Worm (Caenorhabditis elegans) whole organism, late embryonic: ENCODE measurements around the gene Y55F3C.10.

ENCODE experiments used
- C08G9.2 ChIP-seq: sonication (generic microtip); optimal IDR thresholded peaks from 2 replicates; lab custom pipeline; 2016; ENCODE audit warnings: mild to moderate bottlenecking, missing genetic modification characterization, moderate library complexity, missing compliant biosample characterization
- C38D4.7 ChIP-seq: fragments of 200-800 bp; sonication (Bioruptor generic); optimal IDR thresholded peaks from 2 replicates; lab custom pipeline; 2018; ENCODE audit warnings: mild to moderate bottlenecking, missing genetic modification characterization, moderate library complexity, missing compliant biosample characterization
- F13H6.1 ChIP-seq: sonication (generic microtip); optimal IDR thresholded peaks from 2 replicates; lab custom pipeline; 2016; ENCODE audit warnings: missing genetic modification characterization, missing compliant biosample characterization
- ahr-1 ChIP-seq: sonication (generic microtip); optimal IDR thresholded peaks from 2 replicates; lab custom pipeline; 2016; ENCODE audit warnings: missing genetic modification characterization, missing compliant biosample characterization
- ama-1 ChIP-seq: fragments of 150-350 bp; optimal IDR thresholded peaks from 2 replicates; lab custom pipeline; 2014
- ceh-19 ChIP-seq: fragments of 200-800 bp; sonication (Bioruptor generic); optimal IDR thresholded peaks from 2 replicates; lab custom pipeline; 2018; ENCODE audit warnings: mild to moderate bottlenecking, missing genetic modification characterization, missing compliant biosample characterization
- ceh-2 ChIP-seq: sonication (generic microtip); optimal IDR thresholded peaks from 2 replicates; lab custom pipeline; 2016; ENCODE audit warnings: missing genotype, missing genetic modification characterization, missing compliant biosample characterization
- ceh-22 ChIP-seq: sonication (generic microtip); optimal IDR thresholded peaks from 2 replicates; lab custom pipeline; 2017; ENCODE audit warnings: missing biosample characterization, missing genetic modification characterization
- ceh-24 ChIP-seq: sonication (generic microtip); optimal IDR thresholded peaks from 2 replicates; lab custom pipeline; 2016; ENCODE audit warnings: mild to moderate bottlenecking, missing genetic modification characterization, missing compliant biosample characterization
- ceh-30 ChIP-seq: fragments of 150-350 bp; optimal IDR thresholded peaks from 2 replicates; lab custom pipeline; 2014; ENCODE audit warnings: missing biosample characterization, missing genetic modification characterization
- ceh-34 ChIP-seq: sonication (generic microtip); optimal IDR thresholded peaks from 2 replicates; lab custom pipeline; 2016; ENCODE audit warnings: mild to moderate bottlenecking, missing genetic modification characterization, missing compliant biosample characterization
- che-1 ChIP-seq: sonication (generic microtip); optimal IDR thresholded peaks from 2 replicates; lab custom pipeline; 2016; ENCODE audit warnings: mild to moderate bottlenecking, missing genetic modification characterization, missing compliant biosample characterization
- dve-1 ChIP-seq: sonication (generic microtip); optimal IDR thresholded peaks from 2 replicates; lab custom pipeline; 2017; ENCODE audit warnings: antibody characterized with exemption, mild to moderate bottlenecking, missing genetic modification characterization, missing compliant biosample characterization
- elt-2 ChIP-seq: sonication (generic microtip); optimal IDR thresholded peaks from 2 replicates; lab custom pipeline; 2016; ENCODE audit warnings: missing genetic modification reagents, missing genetic modification characterization, missing compliant biosample characterization
- elt-4 ChIP-seq: sonication (generic microtip); optimal IDR thresholded peaks from 2 replicates; lab custom pipeline; 2016; ENCODE audit warnings: missing genetic modification characterization, missing compliant biosample characterization
- ets-4 ChIP-seq: sonication (generic microtip); optimal IDR thresholded peaks from 2 replicates; lab custom pipeline; 2016; ENCODE audit warnings: missing genetic modification characterization, missing compliant biosample characterization
- fax-1 ChIP-seq: sonication (generic microtip); optimal IDR thresholded peaks from 2 replicates; lab custom pipeline; 2016; ENCODE audit warnings: missing genotype, missing genetic modification characterization, missing compliant biosample characterization
- gmeb-2 ChIP-seq: sonication (generic microtip); optimal IDR thresholded peaks from 2 replicates; lab custom pipeline; 2016; ENCODE audit warnings: missing genetic modification characterization, inconsistent platforms, missing compliant biosample characterization
- hlh-6 ChIP-seq: sonication (generic microtip); optimal IDR thresholded peaks from 2 replicates; lab custom pipeline; 2016; ENCODE audit warnings: missing genotype, missing genetic modification characterization, missing compliant biosample characterization
- lim-6 ChIP-seq: sonication (generic microtip); optimal IDR thresholded peaks from 2 replicates; lab custom pipeline; 2016; ENCODE audit warnings: missing genetic modification characterization, missing compliant biosample characterization
- lin-11 ChIP-seq: fragments of 200-800 bp; sonication (Bioruptor generic); optimal IDR thresholded peaks from 2 replicates; lab custom pipeline; 2018; ENCODE audit warnings: mild to moderate bottlenecking, missing genetic modification characterization, missing compliant biosample characterization
- madf-2 ChIP-seq: sonication (generic microtip); optimal IDR thresholded peaks from 2 replicates; lab custom pipeline; 2017; ENCODE audit warnings: missing genetic modification characterization, missing compliant biosample characterization
- mec-3 ChIP-seq: sonication (generic microtip); optimal IDR thresholded peaks from 2 replicates; lab custom pipeline; 2016; ENCODE audit warnings: borderline replicate concordance, missing genetic modification characterization, missing compliant biosample characterization
- nfya-1 ChIP-seq: sonication (generic microtip); optimal IDR thresholded peaks from 2 replicates; lab custom pipeline; 2017; ENCODE audit warnings: missing genetic modification characterization, mild to moderate bottlenecking, missing compliant biosample characterization, antibody characterized with exemption, moderate library complexity
- pat-9 ChIP-seq: fragments of 200-800 bp; sonication (Bioruptor generic); optimal IDR thresholded peaks from 2 replicates; lab custom pipeline; 2018; ENCODE audit warnings: mild to moderate bottlenecking, missing genetic modification characterization, moderate library complexity, missing compliant biosample characterization
- pha-4 ChIP-seq: fragments of 150-350 bp; optimal IDR thresholded peaks from 2 replicates; lab custom pipeline; 2018; ENCODE audit warnings: missing biosample characterization, missing genetic modification reagents, missing genetic modification characterization
- ref-2 ChIP-seq: sonication (generic microtip); optimal IDR thresholded peaks from 2 replicates; lab custom pipeline; 2016; ENCODE audit warnings: missing genetic modification characterization, missing compliant biosample characterization
- rnt-1 ChIP-seq: sonication (generic microtip); optimal IDR thresholded peaks from 2 replicates; lab custom pipeline; 2016; ENCODE audit warnings: missing genetic modification characterization, missing compliant biosample characterization
- tbx-7 ChIP-seq: sonication (generic microtip); optimal IDR thresholded peaks from 2 replicates; lab custom pipeline; 2016; ENCODE audit warnings: missing genotype, missing genetic modification characterization, missing compliant biosample characterization
- ttx-3 ChIP-seq: sonication (generic microtip); optimal IDR thresholded peaks from 2 replicates; lab custom pipeline; 2016; ENCODE audit warnings: missing genetic modification reagents, missing genetic modification characterization, missing compliant biosample characterization
- unc-3 ChIP-seq, 2 experiments: fragments of 200-800 bp in 1 of 2; sonication (Bioruptor generic) in 1 of 2; sonication (generic microtip) in 1 of 2; conservative IDR thresholded peaks in 1 of 2; optimal IDR thresholded peaks in 1 of 2; 2 replicates each; pipeline versions ENCODE4 v1.3.6 to Lab custom; 2016 to 2022; ENCODE audit warnings: missing compliant biosample characterization in 2 of 2, missing genetic modification characterization in 2 of 2, missing genetic modification reagents in 1 of 2
- unc-42 ChIP-seq: sonication (generic microtip); optimal IDR thresholded peaks from 2 replicates; lab custom pipeline; 2016; ENCODE audit warnings: missing genotype, missing genetic modification characterization, missing compliant biosample characterization
- unc-55 ChIP-seq: sonication (generic microtip); optimal IDR thresholded peaks from 2 replicates; lab custom pipeline; 2017; ENCODE audit warnings: missing biosample characterization, missing genetic modification reagents, missing genetic modification characterization
- zip-5 ChIP-seq: sonication (generic microtip); optimal IDR thresholded peaks from 2 replicates; lab custom pipeline; 2016; ENCODE audit warnings: missing genetic modification characterization, missing compliant biosample characterization

Gene Y55F3C.10

ce11 chrIV:762486-763376 is 43.5 kb upstream of the Y55F3C.10 start:
- TF ChIP-seq unc-3 (GFP tag; conservative IDR thresholded peaks at IDR 0.05; lab: Robert Waterston, UW) (no peak), unc-3 (tag; optimal IDR thresholded peaks at IDR 0.05; lab: Kevin White, UChicago) (no peak), ets-4 (tag; lab: Kevin White, UChicago) (no peak), ref-2 (no peak), C08G9.2 (no peak), dve-1 (tag; lab: Kevin White, UChicago) (no peak)
- TF ChIP-seq, all 69 proteins: peak for 0

- TF ChIP-seq ttx-3 (no peak), C38D4.7 (GFP tag; lab: Kevin White, UChicago) (no peak), ceh-34 (tag; lab: Kevin White, UChicago) (no peak), rnt-1 (tag; lab: Kevin White, UChicago) (no peak), che-1 (tag; lab: Kevin White, UChicago) (no peak), madf-2 (no peak), pha-4 (tag; lab: Kevin White, UChicago) (no peak), zip-5 (tag; lab: Kevin White, UChicago) (no peak), pat-9 (no peak), ceh-2 (tag; lab: Kevin White, UChicago) (no peak), fax-1 (tag; lab: Kevin White, UChicago) (no peak), nfya-1 (tag; lab: Kevin White, UChicago) (no peak), hlh-6 (tag; lab: Kevin White, UChicago) (no peak), ahr-1 (no peak)
Observed at ce11 chrIV:762016-762459, 42.8 kb upstream of the Y55F3C.10 start.

- TF ChIP-seq mec-3 (tag; lab: Kevin White, UChicago) (no peak), unc-42 (tag; lab: Kevin White, UChicago) (peak; percentile 39)
Observed at ce11 chrIV:760267-760666, 41.0 kb upstream of the Y55F3C.10 start, which contains the start of gene gst-40. gst-40 (plus strand) TSS chrIV:760502.

ce11 chrIV:757548-757947 is 38.3 kb upstream of the Y55F3C.10 start:
- TF ChIP-seq ceh-19 (GFP tag; lab: Kevin White, UChicago) (no peak), unc-3 (GFP tag; conservative IDR thresholded peaks at IDR 0.05; lab: Robert Waterston, UW) (no peak), unc-3 (tag; optimal IDR thresholded peaks at IDR 0.05; lab: Kevin White, UChicago) (no peak), C38D4.7 (GFP tag; lab: Kevin White, UChicago) (no peak), zip-5 (tag; lab: Kevin White, UChicago) (no peak), ceh-22 (tag; lab: Kevin White, UChicago) (no peak), fax-1 (tag; lab: Kevin White, UChicago) (no peak), tbx-7 (tag; lab: Kevin White, UChicago) (no peak), F13H6.1 (tag; lab: Kevin White, UChicago) (no peak), rnt-1 (tag; lab: Kevin White, UChicago) (no peak), ceh-30 (tag; lab: Kevin White, UChicago) (no peak)

ce11 chrIV:756956-757355 is 37.7 kb upstream of the Y55F3C.10 start:
- TF ChIP-seq unc-55 (GFP tag; lab: Kevin White, UChicago) (no peak), unc-42 (tag; lab: Kevin White, UChicago) (no peak), ceh-24 (tag; lab: Kevin White, UChicago) (no peak), lin-11 (no peak), elt-4 (no peak), ceh-34 (tag; lab: Kevin White, UChicago) (no peak), lim-6 (tag; lab: Kevin White, UChicago) (no peak), elt-2 (tag; lab: Kevin White, UChicago) (no peak), gmeb-2 (tag; lab: Kevin White, UChicago) (no peak), ama-1 (lab: Kevin White, UChicago) (no peak)
